Fruit fly (Drosophila melanogaster): ENCODE results near the gene Wdr82.
A peak's percentile ranks its signal among the peaks of the same experiment; 100 is the strongest.

- TF ChIP-seq CG17568 (GFP tag; optimal IDR thresholded peaks at IDR 0.05) (peak; percentile 33), btn (GFP tag; optimal IDR thresholded peaks at IDR 0.05) (no peak), D19A (tag; optimal IDR thresholded peaks at IDR 0.05) (no peak), bowl (GFP tag; IDR thresholded peaks at IDR 0.05) (no peak), crc (GFP tag; optimal IDR thresholded peaks at IDR 0.05) (no peak), CG7987 (GFP tag; optimal IDR thresholded peaks at IDR 0.05) (no peak), wek (GFP tag; optimal IDR thresholded peaks at IDR 0.05) (no peak), Rx (GFP tag; IDR thresholded peaks at IDR 0.05) (no peak), Trl (optimal IDR thresholded peaks at IDR 0.05) (no peak), Trl (GFP tag; optimal IDR thresholded peaks at IDR 0.05) (no peak), onecut (GFP tag; IDR thresholded peaks at IDR 0.05) (no peak)
Measured at dm6 chr2L:8364006-8364956, 10.0 kb upstream of the Wdr82 start, which contains the start of the genes RpS13 and CSN8.

Data from whole organism, embryonic.